Fruit fly (Drosophila melanogaster) whole organism, wandering third instar larva: ENCODE measurements around the gene CG42536.
A peak's percentile ranks its signal among the peaks of the same experiment; 100 is the strongest.

ENCODE experiments used
- Abd-B ChIP-seq: fragments of >200 bp; optimal IDR thresholded peaks from 2 replicates; lab custom pipeline; 2017; ENCODE audit warnings: missing biosample characterization, missing genetic modification characterization
- CG9705 ChIP-seq: fragments of 200-800 bp; sonication (Bioruptor generic); optimal IDR thresholded peaks from 2 replicates; lab custom pipeline; 2018; ENCODE audit warnings: missing biosample characterization, mild to moderate bottlenecking, missing genetic modification characterization
- CrebA ChIP-seq: fragments of 200-800 bp; sonication (Bioruptor generic); optimal IDR thresholded peaks from 2 replicates; lab custom pipeline; 2016; ENCODE audit warnings: missing biosample characterization, mild to moderate bottlenecking, missing genetic modification characterization, borderline replicate concordance
- Dfd ChIP-seq: fragments of >200 bp; optimal IDR thresholded peaks from 2 replicates; lab custom pipeline; 2017; ENCODE audit warnings: missing biosample characterization, missing genetic modification characterization
- Dif ChIP-seq: fragments of 200-275, 200-300 bp; sonication (Bioruptor generic); optimal IDR thresholded peaks from 2 replicates; lab custom pipeline; 2018; ENCODE audit warnings: missing biosample characterization, missing genetic modification characterization; ENCODE audit not compliant: partially characterized antibody
- GATAd ChIP-seq: sonication (Bioruptor generic); optimal IDR thresholded peaks from 2 replicates; lab custom pipeline; 2016; ENCODE audit warnings: missing biosample characterization, missing genetic modification characterization
- HLH106 ChIP-seq: fragments of 200-800 bp; optimal IDR thresholded peaks from 3 replicates; lab custom pipeline; 2019; ENCODE audit warnings: missing biosample characterization, mild to moderate bottlenecking, missing genetic modification characterization, moderate library complexity
- Hr78 ChIP-seq: fragments of >200 bp; optimal IDR thresholded peaks from 2 replicates; lab custom pipeline; 2017; ENCODE audit warnings: missing biosample characterization, missing genetic modification characterization
- Hr83 ChIP-seq: fragments of 200-300 bp; sonication (Bioruptor generic); optimal IDR thresholded peaks from 2 replicates; lab custom pipeline; 2016; ENCODE audit warnings: missing biosample characterization, mild to moderate bottlenecking, missing genetic modification characterization, moderate library complexity; ENCODE audit not compliant: poor library complexity, severe bottlenecking
- Jra ChIP-seq: sonication (Bioruptor generic); optimal IDR thresholded peaks from 2 replicates; lab custom pipeline; 2016; ENCODE audit warnings: missing biosample characterization, missing genetic modification characterization
- Mio ChIP-seq: sonication (Bioruptor generic); optimal IDR thresholded peaks from 2 replicates; lab custom pipeline; 2016; ENCODE audit warnings: missing biosample characterization, missing genetic modification characterization
- Myc ChIP-seq: fragments of >200 bp; optimal IDR thresholded peaks from 2 replicates; lab custom pipeline; 2017
- N ChIP-seq: fragments of >200 bp; optimal IDR thresholded peaks from 2 replicates; lab custom pipeline; 2018; ENCODE audit warnings: missing biosample characterization, missing external identifiers, missing genetic modification characterization
- OdsH ChIP-seq: fragments of 200-800 bp; sonication (Bioruptor generic); optimal IDR thresholded peaks from 2 replicates; lab custom pipeline; 2016; ENCODE audit warnings: missing biosample characterization, mild to moderate bottlenecking, missing genetic modification characterization
- Rel ChIP-seq, 2 experiments: fragments of 200-800 bp; sonication (Bioruptor generic) in 1 of 2; optimal IDR thresholded peaks; 2 replicates in 1 of 2; 3 replicates in 1 of 2; lab custom pipeline; 2016 to 2019; ENCODE audit warnings: mild to moderate bottlenecking in 2 of 2, missing biosample characterization in 2 of 2, missing genetic modification characterization in 2 of 2, moderate library complexity in 1 of 2
- Sp1 ChIP-seq: fragments of 200-800 bp; sonication (Bioruptor generic); optimal IDR thresholded peaks from 3 replicates; lab custom pipeline; 2019; ENCODE audit warnings: missing biosample characterization, mild to moderate bottlenecking, missing genetic modification characterization, moderate library complexity
- Vsx2 ChIP-seq: fragments of 200-300, 225-300 bp; sonication (Bioruptor generic); optimal IDR thresholded peaks from 2 replicates; lab custom pipeline; 2018; ENCODE audit warnings: missing biosample characterization, missing genetic modification characterization; ENCODE audit not compliant: partially characterized antibody
- br ChIP-seq: fragments of 200-800 bp; sonication (Bioruptor generic); optimal IDR thresholded peaks from 2 replicates; lab custom pipeline; 2016; ENCODE audit warnings: missing biosample characterization, missing genetic modification characterization
- brk ChIP-seq: fragments of 200-800 bp; sonication (Bioruptor generic); optimal IDR thresholded peaks from 2 replicates; lab custom pipeline; 2016; ENCODE audit warnings: missing biosample characterization, mild to moderate bottlenecking, missing genetic modification characterization
- dl ChIP-seq, 2 experiments: fragments of 175-275, 200-275 bp in 1 of 2; fragments of 200-275 bp in 1 of 2; sonication (Bioruptor generic); optimal IDR thresholded peaks; lab custom pipeline; 2018; ENCODE audit warnings: mild to moderate bottlenecking in 2 of 2, missing biosample characterization in 2 of 2, missing genetic modification characterization in 2 of 2, moderate library complexity in 2 of 2; ENCODE audit not compliant: partially characterized antibody in 2 of 2, insufficient read depth in 1 of 2
- dmrt93B ChIP-seq: fragments of 200-800 bp; sonication (Bioruptor generic); optimal IDR thresholded peaks from 2 replicates; lab custom pipeline; 2018; ENCODE audit warnings: missing biosample characterization, mild to moderate bottlenecking, missing genetic modification characterization
- dsf ChIP-seq: sonication (Bioruptor generic); optimal IDR thresholded peaks from 2 replicates; lab custom pipeline; 2016; ENCODE audit warnings: missing biosample characterization, missing genetic modification characterization, borderline replicate concordance
- ey ChIP-seq: fragments of 200-800 bp; sonication (Bioruptor generic); optimal IDR thresholded peaks from 2 replicates; lab custom pipeline; 2016; ENCODE audit warnings: missing biosample characterization, missing genetic modification characterization
- foxo ChIP-seq, 2 experiments: fragments of 200-800 bp; sonication (Bioruptor generic); optimal IDR thresholded peaks; 2 replicates in 1 of 2; 3 replicates in 1 of 2; lab custom pipeline; 2016 to 2017; ENCODE audit warnings: missing biosample characterization in 2 of 2, missing genetic modification characterization in 2 of 2
- fru ChIP-seq: fragments of 200-800 bp; sonication (Bioruptor generic); optimal IDR thresholded peaks from 3 replicates; lab custom pipeline; 2016; ENCODE audit warnings: missing biosample characterization, mild to moderate bottlenecking, missing genetic modification characterization
- h ChIP-seq: fragments of 200-800 bp; sonication (Bioruptor generic); optimal IDR thresholded peaks from 3 replicates; lab custom pipeline; 2016; ENCODE audit warnings: missing biosample characterization, mild to moderate bottlenecking, missing genetic modification characterization
- jim ChIP-seq: fragments of 175-275, 200-325 bp; sonication (Bioruptor generic); optimal IDR thresholded peaks from 2 replicates; lab custom pipeline; 2016; ENCODE audit warnings: missing biosample characterization, mild to moderate bottlenecking, missing genetic modification characterization
- lola ChIP-seq: fragments of >200 bp; optimal IDR thresholded peaks from 2 replicates; lab custom pipeline; 2017; ENCODE audit warnings: missing biosample characterization, missing genetic modification characterization
- pan ChIP-seq: fragments of >200 bp; optimal IDR thresholded peaks from 2 replicates; lab custom pipeline; 2017
- psq ChIP-seq: fragments of 200-800 bp; sonication (Bioruptor generic); optimal IDR thresholded peaks from 3 replicates; lab custom pipeline; 2017; ENCODE audit warnings: missing biosample characterization, mild to moderate bottlenecking, missing genetic modification characterization, moderate library complexity
- rgr ChIP-seq: fragments of 200-800 bp; sonication (Bioruptor generic); optimal IDR thresholded peaks from 3 replicates; lab custom pipeline; 2016; ENCODE audit warnings: missing biosample characterization, mild to moderate bottlenecking, missing genetic modification characterization
- sage ChIP-seq: fragments of 200-800 bp; sonication (Bioruptor generic); optimal IDR thresholded peaks from 2 replicates; lab custom pipeline; 2016; ENCODE audit warnings: missing biosample characterization, mild to moderate bottlenecking, missing genetic modification characterization
- sv ChIP-seq: fragments of 200-800 bp; sonication (Bioruptor generic); optimal IDR thresholded peaks from 3 replicates; lab custom pipeline; 2016; ENCODE audit warnings: missing biosample characterization, missing genetic modification characterization
- tai ChIP-seq: sonication (Bioruptor generic); optimal IDR thresholded peaks from 2 replicates; lab custom pipeline; 2016; ENCODE audit warnings: missing biosample characterization, missing genetic modification characterization
- usp ChIP-seq: fragments of >200 bp; optimal IDR thresholded peaks from 2 replicates; lab custom pipeline; 2017; ENCODE audit warnings: missing biosample characterization, missing genetic modification characterization
- woc ChIP-seq: sonication (Bioruptor generic); optimal IDR thresholded peaks from 2 replicates; lab custom pipeline; 2016; ENCODE audit warnings: missing biosample characterization, mild to moderate bottlenecking, missing genetic modification characterization

Gene CG42536

dm6 chr3L:10677816-10678215 is 47.9 kb upstream of the CG42536 start:
- TF ChIP-seq Hr83 (GFP tag; lab: Kevin White, UChicago) (no peak), psq (GFP tag; lab: Kevin White, UChicago) (peak; percentile 66), Dfd (no peak), Rel (GFP tag; optimal IDR thresholded peaks at IDR 0.05; lab: Kevin White, UChicago) (no peak), Rel (tag; optimal IDR thresholded peaks at IDR 0.05; lab: Kevin White, UChicago) (peak; percentile 7), Hr78 (GFP tag; lab: Kevin White, UChicago) (no peak)

dm6 chr3L:10675635-10676393 is 45.9 kb upstream of the CG42536 start:
- TF ChIP-seq psq (GFP tag; lab: Kevin White, UChicago) (peak; percentile 23), N (GFP tag; lab: Kevin White, UChicago) (no peak), GATAd (no peak), Rel (GFP tag; optimal IDR thresholded peaks at IDR 0.05; lab: Kevin White, UChicago) (peak; percentile 53), Rel (tag; optimal IDR thresholded peaks at IDR 0.05; lab: Kevin White, UChicago) (peak; percentile 45), rgr (peak; percentile 14), Sp1 (GFP tag; lab: Kevin White, UChicago) (peak; percentile 74), lola (GFP tag; lab: Kevin White, UChicago) (no peak), Vsx2 (GFP tag; lab: Kevin White, UChicago) (no peak), jim (GFP tag; lab: Kevin White, UChicago) (peak; percentile 49), Hr83 (GFP tag; lab: Kevin White, UChicago) (no peak), sage (GFP tag; lab: Kevin White, UChicago) (peak; percentile 64), HLH106 (peak; percentile 5), brk (peak; percentile 49), Dif (GFP tag; lab: Kevin White, UChicago) (no peak)

- no peak for TF ChIP-seq OdsH
- TF ChIP-seq N (GFP tag; lab: Kevin White, UChicago): no peak
- TF ChIP-seq sv: no peak
- TF ChIP-seq rgr: no peak
- TF ChIP-seq Abd-B (GFP tag; lab: Kevin White, UChicago): no peak
- no peak for TF ChIP-seq tai (GFP tag; lab: Kevin White, UChicago)
- no peak for TF ChIP-seq dl (GFP tag; optimal IDR thresholded peaks at IDR 0.05; lab: Kevin White, UChicago; ENCODE audit: insufficient read depth in 1 of 2, partially characterized antibody in 2 of 2)
- no peak for TF ChIP-seq Hr78 (GFP tag; lab: Kevin White, UChicago)
- TF ChIP-seq pan (lab: Kevin White, UChicago): no peak
- TF ChIP-seq Dif (GFP tag; lab: Kevin White, UChicago): no peak
- TF ChIP-seq Mio: no peak
- TF ChIP-seq psq (GFP tag; lab: Kevin White, UChicago): no peak
- TF ChIP-seq CrebA (GFP tag; lab: Kevin White, UChicago): no peak
- no peak for TF ChIP-seq fru (GFP tag; lab: Kevin White, UChicago)
- no peak for TF ChIP-seq dmrt93B (GFP tag; lab: Kevin White, UChicago)
- TF ChIP-seq ey (GFP tag; lab: Kevin White, UChicago): no peak
- no peak for TF ChIP-seq Jra (GFP tag; lab: Kevin White, UChicago)
- no peak for TF ChIP-seq Dfd
These were observed 45.1 kb upstream of the CG42536 start for dm6 chr3L:10674940-10675339.

- TF ChIP-seq psq (GFP tag; lab: Kevin White, UChicago) (peak; percentile 25), Abd-B (GFP tag; lab: Kevin White, UChicago) (no peak), brk (no peak), usp (GFP tag; lab: Kevin White, UChicago) (no peak), woc (GFP tag; lab: Kevin White, UChicago) (no peak), jim (GFP tag; lab: Kevin White, UChicago) (no peak), Jra (GFP tag; lab: Kevin White, UChicago) (no peak), Hr78 (GFP tag; lab: Kevin White, UChicago) (no peak), Hr83 (GFP tag; lab: Kevin White, UChicago) (peak; percentile 43), pan (lab: Kevin White, UChicago) (no peak), OdsH (no peak), dl (GFP tag; optimal IDR thresholded peaks at IDR 0.05; lab: Kevin White, UChicago; ENCODE audit: insufficient read depth in 1 of 2, partially characterized antibody in 2 of 2) (peak; percentile 47 to 65), h (GFP tag; lab: Kevin White, UChicago) (no peak), Mio (no peak), br (GFP tag; lab: Kevin White, UChicago) (no peak), Dfd (no peak), rgr (no peak), dsf (GFP tag; lab: Kevin White, UChicago) (no peak), HLH106 (no peak), Myc (lab: Kevin White, UChicago) (no peak), fru (GFP tag; lab: Kevin White, UChicago) (peak; percentile 6), foxo (GFP tag; optimal IDR thresholded peaks at IDR 0.05; lab: Kevin White, UChicago) (no peak), GATAd (no peak), sv (no peak), lola (GFP tag; lab: Kevin White, UChicago) (no peak), Dif (GFP tag; lab: Kevin White, UChicago) (peak; percentile 87), CrebA (GFP tag; lab: Kevin White, UChicago) (no peak), Rel (GFP tag; optimal IDR thresholded peaks at IDR 0.05; lab: Kevin White, UChicago) (peak; percentile 18), Rel (tag; optimal IDR thresholded peaks at IDR 0.05; lab: Kevin White, UChicago) (peak; percentile 30), dmrt93B (GFP tag; lab: Kevin White, UChicago) (no peak), sage (GFP tag; lab: Kevin White, UChicago) (no peak), ey (GFP tag; lab: Kevin White, UChicago) (no peak), N (GFP tag; lab: Kevin White, UChicago) (peak; percentile 18), CG9705 (GFP tag; lab: Kevin White, UChicago) (no peak), tai (GFP tag; lab: Kevin White, UChicago) (no peak)
These were observed 44.3 kb upstream of the CG42536 start for dm6 chr3L:10674145-10674547.
